Worm (Caenorhabditis elegans): ENCODE measurements around the gene W07B8.4.
A peak's percentile ranks its signal among the peaks of the same experiment; 100 is the strongest.

Gene W07B8.4

ce11 chrV:1151324-1151742, 19.6 kb upstream of the W07B8.4 start (continued):
- TF ChIP-seq nhr-71 (tag; optimal IDR thresholded peaks at IDR 0.05): peak; percentile 100

- TF ChIP-seq nhr-76 (tag; optimal IDR thresholded peaks at IDR 0.05) (no peak), nhr-28 (tag; optimal IDR thresholded peaks at IDR 0.05) (no peak), rnt-1 (tag; optimal IDR thresholded peaks at IDR 0.05) (no peak), ztf-11 (tag; optimal IDR thresholded peaks at IDR 0.05) (no peak), blmp-1 (tag; optimal IDR thresholded peaks at IDR 0.05) (no peak), nhr-77 (tag; optimal IDR thresholded peaks at IDR 0.05) (no peak), C34B4.2 (tag; optimal IDR thresholded peaks at IDR 0.05) (no peak), unc-130 (tag; optimal IDR thresholded peaks at IDR 0.05) (no peak), ama-1 (optimal IDR thresholded peaks at IDR 0.05) (no peak), lin-14 (GFP tag; optimal IDR thresholded peaks at IDR 0.05) (peak; percentile 78), egl-13 (tag; optimal IDR thresholded peaks at IDR 0.05) (no peak), sox-4 (tag; optimal IDR thresholded peaks at IDR 0.05) (peak; percentile 47), lin-39 (tag; optimal IDR thresholded peaks at IDR 0.05) (no peak), unc-62 (GFP tag; optimal IDR thresholded peaks at IDR 0.05) (no peak), ztf-4 (tag; optimal IDR thresholded peaks at IDR 0.05) (no peak), mef-2 (tag; optimal IDR thresholded peaks at IDR 0.05) (no peak), nhr-47 (tag; optimal IDR thresholded peaks at IDR 0.05) (peak; percentile 64), nhr-85 (tag) (no peak), irx-1 (tag; optimal IDR thresholded peaks at IDR 0.05) (no peak), nhr-71 (tag; optimal IDR thresholded peaks at IDR 0.05) (peak; percentile 66), efl-1 (optimal IDR thresholded peaks at IDR 0.05) (peak in 1 of 2 experiments; percentile 4), efl-1 (GFP tag; optimal IDR thresholded peaks at IDR 0.05 in 1 of 2) (no peak), ceh-82 (tag; optimal IDR thresholded peaks at IDR 0.05) (no peak), swsn-7 (tag; optimal IDR thresholded peaks at IDR 0.05) (peak; percentile 32), sup-37 (GFP tag; optimal IDR thresholded peaks at IDR 0.05) (no peak), lsy-2 (tag; optimal IDR thresholded peaks at IDR 0.05) (peak; percentile 4 to 19), F16B12.6 (tag; optimal IDR thresholded peaks at IDR 0.05) (no peak), zag-1 (tag; optimal IDR thresholded peaks at IDR 0.05) (no peak), unc-86 (tag; optimal IDR thresholded peaks at IDR 0.05) (no peak), mdl-1 (tag; optimal IDR thresholded peaks at IDR 0.05) (no peak), aha-1 (tag; optimal IDR thresholded peaks at IDR 0.05) (no peak), mep-1 (tag; optimal IDR thresholded peaks at IDR 0.05) (peak; percentile 13), lir-3 (tag; optimal IDR thresholded peaks at IDR 0.05; ENCODE audit: poor library complexity) (no peak), hpl-2 (GFP tag; optimal IDR thresholded peaks at IDR 0.05) (no peak), snu-23 (GFP tag; optimal IDR thresholded peaks at IDR 0.05) (peak; percentile 52), pax-3 (tag; optimal IDR thresholded peaks at IDR 0.05) (peak; percentile 13), ceh-88 (GFP tag; IDR thresholded peaks at IDR 0.05) (no peak), tlp-1 (tag; optimal IDR thresholded peaks at IDR 0.05) (no peak), pqm-1 (tag; optimal IDR thresholded peaks at IDR 0.05) (no peak), efl-3 (GFP tag; optimal IDR thresholded peaks at IDR 0.05) (no peak), unc-98 (GFP tag; IDR thresholded peaks at IDR 0.05) (no peak), hlh-17 (GFP tag; optimal IDR thresholded peaks at IDR 0.05; ENCODE audit: borderline replicate concordance) (no peak), fos-1 (tag; optimal IDR thresholded peaks at IDR 0.05) (no peak), mab-9 (GFP tag; IDR thresholded peaks at IDR 0.05) (no peak), fkh-8 (tag; optimal IDR thresholded peaks at IDR 0.05) (peak; percentile 91), ets-5 (GFP tag; IDR thresholded peaks at IDR 0.05) (no peak), ces-1 (GFP tag; optimal IDR thresholded peaks at IDR 0.05) (peak; percentile 34), fkh-10 (GFP tag; optimal IDR thresholded peaks at IDR 0.05) (peak; percentile 89), lin-13 (GFP tag; optimal IDR thresholded peaks at IDR 0.05) (peak; percentile 7), snpc-4 (tag; optimal IDR thresholded peaks at IDR 0.05) (no peak)
These were observed 18.3 kb upstream of the W07B8.4 start for ce11 chrV:1149734-1150669.
